Worm (Caenorhabditis elegans): Measurements from ENCODE around the gene hmit-1.3.

hmit-1.3 gene

ce11 chrIII:3546323-3546722, 26.9 kb upstream of the hmit-1.3 start, which contains the start of gene C54C6.7:
TSS of gene C54C6.7 (minus strand) at chrIII:3546423.
- no peak for TF ChIP-seq F55B11.4 (tag; optimal IDR thresholded peaks at IDR 0.05; ENCODE audit: borderline replicate concordance, insufficient read depth)
- TF ChIP-seq ztf-22 (GFP tag; optimal IDR thresholded peaks at IDR 0.05): no peak

- TF ChIP-seq hrde-1 (tag; optimal IDR thresholded peaks at IDR 0.05; ENCODE audit: borderline replicate concordance) (no peak), cebp-1 (GFP tag; IDR thresholded peaks at IDR 0.05) (no peak), cebp-1 (tag; optimal IDR thresholded peaks at IDR 0.05) (peak; percentile 44), F57A8.1 (GFP tag; optimal IDR thresholded peaks at IDR 0.05) (no peak), rec-8 (tag; optimal IDR thresholded peaks at IDR 0.05) (no peak)
Measured at ce11 chrIII:3543071-3543470, 23.7 kb upstream of the hmit-1.3 start.

ce11 chrIII:3542105-3542504, 22.7 kb upstream of the hmit-1.3 start:
- TF ChIP-seq F55B11.4 (tag; optimal IDR thresholded peaks at IDR 0.05; ENCODE audit: borderline replicate concordance, insufficient read depth) (no peak), F57C9.4 (tag; optimal IDR thresholded peaks at IDR 0.05) (no peak), zfh-2 (GFP tag; conservative IDR thresholded peaks at IDR 0.05) (peak; percentile 86), cebp-1 (GFP tag; IDR thresholded peaks at IDR 0.05) (0 out of 2 replicates have a peak, but pooled peaks have one; percentile 26), cebp-1 (tag; optimal IDR thresholded peaks at IDR 0.05) (peak; percentile 85), tbp1 (GFP tag; optimal IDR thresholded peaks at IDR 0.05) (no peak), dpl-1 (GFP tag; optimal IDR thresholded peaks at IDR 0.05) (no peak)

- TF ChIP-seq him-1 (tag; optimal IDR thresholded peaks at IDR 0.05) (no peak), nfya-2 (GFP tag; IDR thresholded peaks at IDR 0.05) (no peak), lsl-1 (GFP tag; optimal IDR thresholded peaks at IDR 0.05) (no peak), madf-3 (GFP tag; IDR thresholded peaks at IDR 0.05) (no peak), pha-4 (tag; optimal IDR thresholded peaks at IDR 0.05) (no peak), ceh-91 (GFP tag; IDR thresholded peaks at IDR 0.05) (no peak), ztf-18 (tag; optimal IDR thresholded peaks at IDR 0.05) (no peak), repo-1 (tag; optimal IDR thresholded peaks at IDR 0.05) (no peak), snpc-3.4 (tag; optimal IDR thresholded peaks at IDR 0.05) (no peak), ama-1 (optimal IDR thresholded peaks at IDR 0.05) (no peak), ama-1 (GFP tag; optimal IDR thresholded peaks at IDR 0.05) (no peak), cebp-1 (GFP tag; IDR thresholded peaks at IDR 0.05) (no peak), cebp-1 (tag; optimal IDR thresholded peaks at IDR 0.05) (no peak)
Measured at ce11 chrIII:3541539-3541938, 22.1 kb upstream of the hmit-1.3 start, which contains the start of gene ben-1. TSS of gene ben-1 (minus strand) at chrIII:3541639.

ce11 chrIII:3541093-3541492, 21.7 kb upstream of the hmit-1.3 start:
- TF ChIP-seq dox-1 (GFP tag; IDR thresholded peaks at IDR 0.05) (no peak), hmg-20 (GFP tag; IDR thresholded peaks at IDR 0.05) (no peak), dpff-1 (tag; optimal IDR thresholded peaks at IDR 0.05) (no peak), nfya-1 (tag; optimal IDR thresholded peaks at IDR 0.05; ENCODE audit: borderline replicate concordance, insufficient read depth) (no peak), nhr-27 (tag; optimal IDR thresholded peaks at IDR 0.05) (no peak), dpl-1 (GFP tag; optimal IDR thresholded peaks at IDR 0.05) (no peak), F22D6.2 (tag; optimal IDR thresholded peaks at IDR 0.05) (no peak)

- TF ChIP-seq attf-5 (GFP tag; optimal IDR thresholded peaks at IDR 0.05) (peak; percentile 75), F23B12.7 (tag; optimal IDR thresholded peaks at IDR 0.05; ENCODE audit: insufficient read depth) (peak; percentile 2), somi-1 (GFP tag; optimal IDR thresholded peaks at IDR 0.05) (no peak), F33H1.4 (GFP tag; IDR thresholded peaks at IDR 0.05) (peak; percentile 45; the same call in 1 of the 2 replicates), tbp1 (GFP tag; optimal IDR thresholded peaks at IDR 0.05) (peak; percentile 31), lin-54 (GFP tag; optimal IDR thresholded peaks at IDR 0.05) (peak; percentile 31), ceh-100 (GFP tag; IDR thresholded peaks at IDR 0.05) (peak; percentile 97), K12H6.12 (tag; optimal IDR thresholded peaks at IDR 0.05) (peak; percentile 30), unc-130 (GFP tag; optimal IDR thresholded peaks at IDR 0.05) (no peak), lin-40 (tag; optimal IDR thresholded peaks at IDR 0.05) (peak; percentile 19), dox-1 (GFP tag; IDR thresholded peaks at IDR 0.05) (0 out of 2 replicates have a peak, but pooled peaks have one; percentile 28), mcd-1 (GFP tag; IDR thresholded peaks at IDR 0.05) (peak; percentile 86), B0019.2 (GFP tag; conservative IDR thresholded peaks at IDR 0.05) (0 out of 2 replicates have a peak, but pooled peaks have one; percentile 32), efl-1 (GFP tag; optimal IDR thresholded peaks at IDR 0.05) (peak; percentile 5)
Measured at ce11 chrIII:3540424-3540823, 21.0 kb upstream of the hmit-1.3 start.
